Worm (Caenorhabditis elegans) whole organism, late embryonic: ENCODE data around the gene ZC506.1.

Experiments
- C38D4.7 ChIP-seq: fragments of 200-800 bp; sonication (Bioruptor generic); optimal IDR thresholded peaks from 2 replicates; lab custom pipeline; 2018; ENCODE audit warnings: mild to moderate bottlenecking, missing genetic modification characterization, moderate library complexity, missing compliant biosample characterization
- F13H6.1 ChIP-seq: sonication (generic microtip); optimal IDR thresholded peaks from 2 replicates; lab custom pipeline; 2016; ENCODE audit warnings: missing genetic modification characterization, missing compliant biosample characterization
- K09A11.1 ChIP-seq: sonication (generic microtip); optimal IDR thresholded peaks from 2 replicates; lab custom pipeline; 2017; ENCODE audit warnings: antibody characterized with exemption, mild to moderate bottlenecking, missing genetic modification characterization, missing compliant biosample characterization; ENCODE audit not compliant: insufficient read depth
- T23F11.4 ChIP-seq: fragments of 200-800 bp; sonication (Bioruptor generic); optimal IDR thresholded peaks from 2 replicates; lab custom pipeline; 2018; ENCODE audit warnings: mild to moderate bottlenecking, missing genetic modification characterization, missing compliant biosample characterization
- ama-1 ChIP-seq: fragments of 150-350 bp; optimal IDR thresholded peaks from 2 replicates; lab custom pipeline; 2014
- ceh-14 ChIP-seq: sonication (generic microtip); optimal IDR thresholded peaks from 2 replicates; lab custom pipeline; 2016; ENCODE audit warnings: missing genotype, missing genetic modification characterization, missing compliant biosample characterization
- ceh-19 ChIP-seq: fragments of 200-800 bp; sonication (Bioruptor generic); optimal IDR thresholded peaks from 2 replicates; lab custom pipeline; 2018; ENCODE audit warnings: mild to moderate bottlenecking, missing genetic modification characterization, missing compliant biosample characterization
- ceh-2 ChIP-seq: sonication (generic microtip); optimal IDR thresholded peaks from 2 replicates; lab custom pipeline; 2016; ENCODE audit warnings: missing genotype, missing genetic modification characterization, missing compliant biosample characterization
- ceh-22 ChIP-seq: sonication (generic microtip); optimal IDR thresholded peaks from 2 replicates; lab custom pipeline; 2017; ENCODE audit warnings: missing biosample characterization, missing genetic modification characterization
- ceh-31 ChIP-seq: sonication (generic microtip); optimal IDR thresholded peaks from 2 replicates; lab custom pipeline; 2016; ENCODE audit warnings: missing genetic modification characterization, missing compliant biosample characterization
- ceh-45 ChIP-seq: fragments of 200-800 bp; sonication (Bioruptor generic); IDR thresholded peaks from 2 replicates; pipeline ENCODE4 v1.3.6; 2022; ENCODE audit warnings: missing genetic modification reagents, missing genetic modification characterization, missing compliant biosample characterization
- ceh-48 ChIP-seq: sonication (generic microtip); optimal IDR thresholded peaks from 2 replicates; lab custom pipeline; 2016; ENCODE audit warnings: missing genetic modification characterization, inconsistent platforms, missing compliant biosample characterization
- ceh-6 ChIP-seq: fragments of 200-800 bp; sonication (Bioruptor generic); optimal IDR thresholded peaks from 2 replicates; lab custom pipeline; 2018; ENCODE audit warnings: mild to moderate bottlenecking, missing genetic modification characterization, missing compliant biosample characterization
- dve-1 ChIP-seq: sonication (generic microtip); optimal IDR thresholded peaks from 2 replicates; lab custom pipeline; 2017; ENCODE audit warnings: antibody characterized with exemption, mild to moderate bottlenecking, missing genetic modification characterization, missing compliant biosample characterization
- elt-2 ChIP-seq: sonication (generic microtip); optimal IDR thresholded peaks from 2 replicates; lab custom pipeline; 2016; ENCODE audit warnings: missing genetic modification reagents, missing genetic modification characterization, missing compliant biosample characterization
- elt-4 ChIP-seq: sonication (generic microtip); optimal IDR thresholded peaks from 2 replicates; lab custom pipeline; 2016; ENCODE audit warnings: missing genetic modification characterization, missing compliant biosample characterization
- ets-4 ChIP-seq: sonication (generic microtip); optimal IDR thresholded peaks from 2 replicates; lab custom pipeline; 2016; ENCODE audit warnings: missing genetic modification characterization, missing compliant biosample characterization
- eyg-1 ChIP-seq: sonication (generic microtip); optimal IDR thresholded peaks from 2 replicates; lab custom pipeline; 2016; ENCODE audit warnings: missing genotype, missing genetic modification characterization, missing compliant biosample characterization
- fkh-6 ChIP-seq: sonication (generic microtip); optimal IDR thresholded peaks from 2 replicates; lab custom pipeline; 2016; ENCODE audit warnings: missing genetic modification characterization, missing compliant biosample characterization
- gmeb-2 ChIP-seq: sonication (generic microtip); optimal IDR thresholded peaks from 2 replicates; lab custom pipeline; 2016; ENCODE audit warnings: missing genetic modification characterization, inconsistent platforms, missing compliant biosample characterization
- hlh-13 ChIP-seq: fragments of 200-800 bp; sonication (Bioruptor generic); optimal IDR thresholded peaks from 2 replicates; lab custom pipeline; 2018; ENCODE audit warnings: mild to moderate bottlenecking, missing genetic modification characterization, missing compliant biosample characterization
- hlh-15 ChIP-seq: sonication (generic microtip); optimal IDR thresholded peaks from 2 replicates; lab custom pipeline; 2016; ENCODE audit warnings: missing genetic modification characterization, missing compliant biosample characterization
- hlh-30 ChIP-seq: sonication (generic microtip); optimal IDR thresholded peaks from 2 replicates; lab custom pipeline; 2017; ENCODE audit warnings: antibody characterized with exemption, missing genetic modification characterization, missing compliant biosample characterization; ENCODE audit not compliant: insufficient read depth
- hlh-8 ChIP-seq: sonication (generic microtip); optimal IDR thresholded peaks from 2 replicates; lab custom pipeline; 2016; ENCODE audit warnings: missing genotype, missing genetic modification characterization, missing compliant biosample characterization
- madf-2 ChIP-seq: sonication (generic microtip); optimal IDR thresholded peaks from 2 replicates; lab custom pipeline; 2017; ENCODE audit warnings: missing genetic modification characterization, missing compliant biosample characterization
- nhr-232 ChIP-seq: sonication (generic microtip); optimal IDR thresholded peaks from 2 replicates; lab custom pipeline; 2016; ENCODE audit warnings: missing genetic modification characterization, missing compliant biosample characterization
- npax-4 ChIP-seq: sonication (generic microtip); optimal IDR thresholded peaks from 2 replicates; lab custom pipeline; 2016; ENCODE audit warnings: missing genetic modification characterization, missing compliant biosample characterization
- odd-2 ChIP-seq: sonication (generic microtip); optimal IDR thresholded peaks from 2 replicates; lab custom pipeline; 2017; ENCODE audit warnings: antibody characterized with exemption, mild to moderate bottlenecking, missing genetic modification characterization, missing compliant biosample characterization
- pat-9 ChIP-seq: fragments of 200-800 bp; sonication (Bioruptor generic); optimal IDR thresholded peaks from 2 replicates; lab custom pipeline; 2018; ENCODE audit warnings: mild to moderate bottlenecking, missing genetic modification characterization, moderate library complexity, missing compliant biosample characterization
- pax-1 ChIP-seq: fragments of 150-350 bp; optimal IDR thresholded peaks from 2 replicates; lab custom pipeline; 2014; ENCODE audit warnings: missing biosample characterization, missing genetic modification characterization
- pha-2 ChIP-seq: sonication (generic microtip); optimal IDR thresholded peaks from 2 replicates; lab custom pipeline; 2017; ENCODE audit warnings: mild to moderate bottlenecking, missing genetic modification characterization, missing compliant biosample characterization
- pha-4 ChIP-seq: fragments of 150-350 bp; optimal IDR thresholded peaks from 2 replicates; lab custom pipeline; 2018; ENCODE audit warnings: missing biosample characterization, missing genetic modification reagents, missing genetic modification characterization
- pqm-1 ChIP-seq: sonication (generic microtip); optimal IDR thresholded peaks from 2 replicates; lab custom pipeline; 2016; ENCODE audit warnings: missing genetic modification characterization, missing compliant biosample characterization
- pros-1 ChIP-seq: fragments of 150-350 bp; optimal IDR thresholded peaks from 2 replicates; lab custom pipeline; 2014; ENCODE audit warnings: missing biosample characterization, missing genetic modification reagents, missing genetic modification characterization
- rnt-1 ChIP-seq: sonication (generic microtip); optimal IDR thresholded peaks from 2 replicates; lab custom pipeline; 2016; ENCODE audit warnings: missing genetic modification characterization, missing compliant biosample characterization
- sdc-2 ChIP-seq: sonication (generic microtip); optimal IDR thresholded peaks from 2 replicates; lab custom pipeline; 2016; ENCODE audit warnings: missing genotype, missing genetic modification characterization, missing compliant biosample characterization
- tbx-2 ChIP-seq: sonication (generic microtip); optimal IDR thresholded peaks from 2 replicates; lab custom pipeline; 2016; ENCODE audit warnings: missing genetic modification characterization, missing compliant biosample characterization
- tbx-7 ChIP-seq: sonication (generic microtip); optimal IDR thresholded peaks from 2 replicates; lab custom pipeline; 2016; ENCODE audit warnings: missing genotype, missing genetic modification characterization, missing compliant biosample characterization
- zip-5 ChIP-seq: sonication (generic microtip); optimal IDR thresholded peaks from 2 replicates; lab custom pipeline; 2016; ENCODE audit warnings: missing genetic modification characterization, missing compliant biosample characterization
- ztf-16 ChIP-seq: sonication (generic microtip); optimal IDR thresholded peaks from 2 replicates; lab custom pipeline; 2017; ENCODE audit warnings: missing genetic modification characterization, missing compliant biosample characterization

The ZC506.1 gene

DNA sequence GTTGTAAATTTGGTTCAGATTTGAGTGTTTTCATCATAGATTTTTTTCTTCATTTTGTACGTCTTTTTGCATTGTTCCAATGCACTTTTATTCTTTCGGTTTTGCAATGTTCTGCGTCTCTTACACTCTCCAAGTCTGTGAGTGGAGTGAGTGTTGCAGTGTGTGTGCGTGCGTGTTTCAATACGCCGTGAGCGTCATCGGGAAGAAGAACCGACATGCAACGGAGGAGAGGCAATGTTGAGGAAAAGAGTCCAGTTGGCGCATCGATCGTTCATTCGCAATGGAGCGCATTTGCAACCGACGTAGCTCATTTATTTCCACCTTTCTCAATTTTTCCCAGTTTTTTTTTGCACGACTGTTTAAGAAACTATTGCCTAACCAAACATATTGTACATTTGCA lies at the start of gene ZC506.1 (continued):
- TF ChIP-seq hlh-15 (tag; lab: Kevin White, UChicago): no peak
- TF ChIP-seq rnt-1 (tag; lab: Kevin White, UChicago): peak; percentile 87
- TF ChIP-seq pha-2: no peak
- TF ChIP-seq ceh-22: no peak
- no peak for TF ChIP-seq ama-1 (lab: Kevin White, UChicago)
- peak; percentile 69 for TF ChIP-seq madf-2 (tag; lab: Kevin White, UChicago)
- TF ChIP-seq ceh-45 (GFP tag; lab: Robert Waterston, UW): no peak
- TF ChIP-seq eyg-1: no peak
- no peak for TF ChIP-seq nhr-232 (tag; lab: Kevin White, UChicago)
- TF ChIP-seq ceh-48 (tag; lab: Kevin White, UChicago): peak; percentile 92
- peak; percentile 84 for TF ChIP-seq tbx-2 (tag; lab: Kevin White, UChicago)
- no peak for TF ChIP-seq gmeb-2 (tag; lab: Kevin White, UChicago)
- TF ChIP-seq F13H6.1: peak; percentile 42
- TF ChIP-seq ztf-16 (tag; lab: Kevin White, UChicago): peak; percentile 68
- TF ChIP-seq hlh-30 (tag; lab: Kevin White, UChicago): peak; percentile 52
- no peak for TF ChIP-seq hlh-13 (GFP tag; lab: Kevin White, UChicago)

DNA sequence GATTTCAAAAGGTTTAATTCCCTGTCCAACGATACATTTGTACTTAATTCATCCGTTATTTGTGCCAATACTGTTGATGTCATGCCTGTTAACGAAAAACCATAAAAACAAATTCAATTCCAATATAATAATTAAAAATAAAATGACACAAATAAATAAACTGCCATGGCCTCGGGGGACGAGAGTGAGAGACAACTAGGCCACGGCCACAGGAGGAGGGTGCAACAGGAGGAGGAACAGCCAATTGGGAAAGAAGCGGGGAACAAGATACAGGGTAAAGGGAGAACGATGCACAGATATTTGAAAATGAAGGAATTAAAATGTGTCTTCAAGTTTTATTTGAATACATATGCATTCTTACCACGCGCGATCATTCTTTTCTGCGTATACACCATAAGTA lies 41.4 kb upstream of the ZC506.1 start, which contains the start of gene F21G4.6:
F21G4.6 (minus strand) TSS at position 87 of the 400 bp plus-strand sequence.
- TF ChIP-seq ceh-2 (tag; lab: Kevin White, UChicago) (peak; percentile 57), fkh-6 (tag; lab: Kevin White, UChicago) (peak; percentile 20), ceh-48 (tag; lab: Kevin White, UChicago) (no peak), elt-2 (peak; percentile 11), hlh-30 (tag; lab: Kevin White, UChicago) (no peak), tbx-7 (tag; lab: Kevin White, UChicago) (peak; percentile 24), zip-5 (tag; lab: Kevin White, UChicago) (peak; percentile 23), ceh-6 (no peak), ceh-31 (tag; lab: Kevin White, UChicago) (peak; percentile 47), tbx-2 (tag; lab: Kevin White, UChicago) (peak; percentile 66), hlh-8 (tag; lab: Kevin White, UChicago) (peak; percentile 3), ets-4 (peak; percentile 28)

DNA sequence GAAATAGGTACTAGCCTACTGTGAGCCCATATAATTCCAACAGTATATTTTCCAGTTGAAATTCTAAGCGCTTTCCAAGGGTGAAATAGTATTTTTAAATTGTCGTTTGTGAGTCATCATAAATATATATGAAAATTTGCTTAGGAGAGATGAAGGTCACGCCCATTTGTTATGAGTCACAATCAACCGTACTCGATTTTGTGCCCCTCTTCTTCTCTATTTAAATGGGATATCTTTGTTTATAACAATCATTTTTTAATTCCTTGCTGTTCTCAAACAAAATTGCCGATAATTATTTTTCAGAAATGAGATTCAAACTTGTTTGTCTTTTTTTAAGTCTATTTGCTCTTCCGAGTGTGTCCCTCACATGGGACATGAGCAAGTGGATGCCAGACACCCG lies 39.8 kb upstream of the ZC506.1 start, which contains the start of gene folr-1:
folr-1 (plus strand) TSS at position 301 of the 400 bp plus-strand sequence.
- TF ChIP-seq dve-1 (tag; lab: Kevin White, UChicago) (no peak), pat-9 (tag; lab: Kevin White, UChicago) (no peak)

- TF ChIP-seq elt-4 (tag; lab: Kevin White, UChicago) (no peak), pha-4 (tag; lab: Kevin White, UChicago) (no peak), npax-4 (no peak), C38D4.7 (no peak), ets-4 (no peak), madf-2 (tag; lab: Kevin White, UChicago) (no peak), ztf-16 (tag; lab: Kevin White, UChicago) (no peak), odd-2 (tag; lab: Kevin White, UChicago) (no peak), sdc-2 (no peak), fkh-6 (tag; lab: Kevin White, UChicago) (no peak), pqm-1 (tag; lab: Kevin White, UChicago) (no peak), K09A11.1 (tag; lab: Kevin White, UChicago) (no peak), T23F11.4 (GFP tag; lab: Kevin White, UChicago) (no peak), tbx-7 (tag; lab: Kevin White, UChicago) (no peak), ceh-45 (GFP tag; lab: Robert Waterston, UW) (no peak), elt-2 (no peak), pax-1 (tag; lab: Kevin White, UChicago) (no peak), ceh-19 (GFP tag; lab: Kevin White, UChicago) (no peak), ceh-14 (tag; lab: Kevin White, UChicago) (no peak), pros-1 (tag; lab: Kevin White, UChicago) (no peak)
Measured at ce11 chrX:9921257-9921656, 37.5 kb upstream of the ZC506.1 start, which contains the start of gene C17G1.2. TSS of gene C17G1.2 (plus strand) at chrX:9921557.
